Fruit fly (Drosophila melanogaster) whole organism, pupa: ENCODE measurements around the gene vers.

Experiments used
- CG10348 ChIP-seq: fragments of 200-800 bp; sonication (Bioruptor generic); IDR thresholded peaks from 2 replicates; pipeline ENCODE4 v1.3.6; 2022; ENCODE audit warnings: missing biosample characterization, missing genetic modification characterization
- CG12605 ChIP-seq: fragments of 200-800 bp; sonication (Bioruptor generic); IDR thresholded peaks from 2 replicates; pipeline ENCODE4 v1.3.6; 2022; ENCODE audit warnings: missing biosample characterization, missing genetic modification characterization
- CG13204 ChIP-seq: fragments of 200-800 bp; sonication (Bioruptor generic); optimal IDR thresholded peaks from 2 replicates; lab custom pipeline; 2018; ENCODE audit warnings: missing biosample characterization, mild to moderate bottlenecking, missing genetic modification characterization, moderate library complexity
- CG14655 ChIP-seq: fragments of 200-800 bp; sonication (Bioruptor generic); optimal IDR thresholded peaks from 3 replicates; lab custom pipeline; 2017; ENCODE audit warnings: mild to moderate bottlenecking, missing biosample characterization, missing genetic modification reagents, missing genetic modification characterization
- CG15710 ChIP-seq: fragments of 200-800 bp; sonication (Bioruptor generic); optimal IDR thresholded peaks from 2 replicates; lab custom pipeline; 2018; ENCODE audit warnings: missing biosample characterization, mild to moderate bottlenecking, missing genetic modification characterization, moderate library complexity
- CG17806 ChIP-seq: fragments of 200-800 bp; sonication (Bioruptor generic); optimal IDR thresholded peaks from 2 replicates; lab custom pipeline; 2018; ENCODE audit warnings: missing biosample characterization, mild to moderate bottlenecking, missing genetic modification characterization, moderate library complexity
- CG32121 ChIP-seq: fragments of 200-800 bp; sonication (Bioruptor generic); IDR thresholded peaks from 2 replicates; pipeline ENCODE4 v1.3.6; 2022; ENCODE audit warnings: missing biosample characterization, missing genetic modification characterization
- CG34367 ChIP-seq: fragments of 200-800 bp; sonication (Bioruptor generic); optimal IDR thresholded peaks from 2 replicates; lab custom pipeline; 2018; ENCODE audit warnings: missing biosample characterization, mild to moderate bottlenecking, missing genetic modification characterization
- CG4496 ChIP-seq: fragments of 200-800 bp; sonication (Bioruptor generic); IDR thresholded peaks from 3 replicates; pipeline ENCODE4 v1.3.6; 2022; ENCODE audit warnings: missing biosample characterization, missing genetic modification characterization
- CG8159 ChIP-seq: fragments of 200-800 bp; sonication (Bioruptor generic); optimal IDR thresholded peaks from 3 replicates; lab custom pipeline; 2018; ENCODE audit warnings: missing biosample characterization, mild to moderate bottlenecking, missing genetic modification characterization, moderate library complexity
- CG8301 ChIP-seq: fragments of 200-800 bp; sonication (Bioruptor generic); optimal IDR thresholded peaks from 2 replicates; lab custom pipeline; 2018; ENCODE audit warnings: missing biosample characterization, mild to moderate bottlenecking, missing genetic modification characterization
- CG9948 ChIP-seq: fragments of 200-800 bp; sonication (Bioruptor generic); optimal IDR thresholded peaks from 2 replicates; lab custom pipeline; 2018; ENCODE audit warnings: missing biosample characterization, mild to moderate bottlenecking, missing genetic modification characterization, moderate library complexity
- D1 ChIP-seq: fragments of 200-800 bp; sonication (Bioruptor generic); optimal IDR thresholded peaks from 2 replicates; lab custom pipeline; 2018; ENCODE audit warnings: missing biosample characterization, mild to moderate bottlenecking, missing genetic modification characterization, moderate library complexity
- EcR ChIP-seq: fragments of 200-800 bp; sonication (Bioruptor generic); optimal IDR thresholded peaks from 3 replicates; lab custom pipeline; 2019; ENCODE audit warnings: missing biosample characterization, missing genetic modification characterization, mild to moderate bottlenecking, moderate library complexity, missing genetic modification reagents
- Ets98B ChIP-seq: fragments of 200-800 bp; sonication (Bioruptor generic); IDR thresholded peaks from 2 replicates; pipeline ENCODE4 v1.3.6; 2022; ENCODE audit warnings: missing biosample characterization, missing genetic modification characterization
- Pif1A ChIP-seq: fragments of 200-800 bp; sonication (Bioruptor generic); optimal IDR thresholded peaks from 3 replicates; lab custom pipeline; 2016; ENCODE audit warnings: missing biosample characterization, missing genetic modification characterization
- Pif1B ChIP-seq: fragments of 200-800 bp; sonication (Bioruptor generic); optimal IDR thresholded peaks from 3 replicates; lab custom pipeline; 2016; ENCODE audit warnings: missing biosample characterization, missing genetic modification characterization
- Snoo ChIP-seq: fragments of 200-800 bp; sonication (Bioruptor generic); optimal IDR thresholded peaks from 3 replicates; lab custom pipeline; 2017; ENCODE audit warnings: missing biosample characterization, mild to moderate bottlenecking, missing genetic modification characterization, inconsistent platforms
- fd96Ca ChIP-seq: fragments of 200-800 bp; sonication (Bioruptor generic); IDR thresholded peaks from 3 replicates; pipeline ENCODE4 v1.3.6; 2022; ENCODE audit warnings: missing biosample characterization, missing genetic modification characterization
- gl ChIP-seq: fragments of 200-800 bp; sonication (Bioruptor generic); optimal IDR thresholded peaks from 2 replicates; lab custom pipeline; 2018; ENCODE audit warnings: missing biosample characterization, mild to moderate bottlenecking, missing genetic modification characterization
- rn ChIP-seq: fragments of 200-800 bp; sonication (Bioruptor generic); IDR thresholded peaks from 2 replicates; pipeline ENCODE4 v1.3.6; 2022; ENCODE audit warnings: missing biosample characterization, missing genetic modification characterization

vers gene

DNA sequence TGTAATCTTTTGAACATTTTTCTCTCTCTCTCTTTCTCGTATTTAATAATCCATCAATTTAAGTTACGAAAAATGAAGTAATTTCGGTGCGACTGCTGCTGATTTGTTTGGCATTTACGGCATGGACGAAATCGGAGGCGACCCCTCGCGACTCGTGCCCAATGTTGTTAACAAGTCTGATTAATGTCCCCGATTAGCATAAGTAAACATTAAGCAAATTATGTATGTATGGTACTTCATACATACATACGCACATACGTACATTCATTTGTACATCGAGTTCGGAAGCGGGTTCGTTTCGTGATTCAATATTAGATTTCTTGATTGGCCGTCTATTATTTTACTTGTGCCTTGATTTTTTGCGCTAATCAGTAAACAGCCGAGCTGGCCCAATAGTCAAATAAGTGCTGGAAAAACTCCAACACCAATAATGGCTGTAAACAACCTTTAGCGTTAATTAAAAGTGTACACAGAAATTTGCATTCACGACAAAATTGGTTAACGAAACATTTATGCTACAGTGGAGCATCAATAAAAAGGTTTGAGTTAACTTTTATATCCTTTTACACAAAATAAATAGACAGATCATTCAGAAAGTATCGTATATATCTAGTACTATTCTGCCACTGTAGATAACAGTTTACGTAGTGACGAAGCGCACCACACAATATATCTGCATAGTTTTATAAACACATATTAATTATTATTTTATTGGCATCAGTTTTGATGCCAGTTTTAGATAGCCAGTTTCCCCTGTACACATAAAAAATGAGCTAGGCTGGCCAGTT is 24.8 kb upstream of the vers start:
- TF ChIP-seq CG8159 (peak; percentile 24), CG17806 (no peak), Snoo (no peak), D1 (tag; lab: Kevin White, UChicago) (no peak), CG15710 (no peak), CG10348 (GFP tag; lab: Robert Waterston, UW) (0 out of 2 replicates have a peak, but pooled peaks have one; percentile 18), fd96Ca (no peak), Pif1A (GFP tag; lab: Kevin White, UChicago) (no peak), CG13204 (GFP tag; lab: Kevin White, UChicago) (no peak), CG32121 (GFP tag; lab: Robert Waterston, UW) (peak; percentile 44; the same call in 1 of the 2 replicates), CG12605 (GFP tag; lab: Robert Waterston, UW) (no peak), CG14655 (GFP tag; lab: Kevin White, UChicago) (no peak), CG8301 (tag; lab: Kevin White, UChicago) (no peak), Ets98B (GFP tag; lab: Robert Waterston, UW) (0 out of 2 replicates have a peak, but pooled peaks have one; percentile 44), EcR (no peak), rn (GFP tag; lab: Robert Waterston, UW) (no peak), gl (tag; lab: Kevin White, UChicago) (no peak), CG34367 (tag; lab: Kevin White, UChicago) (no peak), CG9948 (no peak), Pif1B (GFP tag; lab: Kevin White, UChicago) (peak; percentile 3), CG4496 (peak; percentile 74)

DNA sequence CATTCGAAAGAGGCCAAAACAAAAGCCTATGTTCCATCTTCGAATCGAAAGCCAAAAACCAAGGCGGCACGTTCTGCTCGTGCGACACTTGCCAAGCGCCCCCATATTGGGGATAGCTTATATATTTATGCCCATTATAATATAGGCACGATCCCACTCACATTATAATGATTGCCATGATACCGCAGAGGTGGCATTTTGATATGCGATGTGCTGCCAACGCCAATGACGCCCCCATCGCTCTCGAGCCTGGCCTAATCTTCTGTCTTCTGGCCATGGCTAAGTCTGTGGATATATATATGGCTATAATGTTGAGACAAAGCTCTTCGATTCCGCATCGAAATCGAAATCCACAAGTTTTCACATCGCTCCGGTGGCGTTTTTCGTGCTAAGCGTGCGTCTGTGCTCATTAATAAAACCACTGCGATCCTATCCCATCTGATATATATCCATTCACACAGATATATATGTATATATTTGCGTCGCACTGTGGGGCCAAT is 23.0 kb upstream of the vers start:
- TF ChIP-seq Snoo (no peak), EcR (peak; percentile 13), CG4496 (0 out of 3 replicates have a peak, but pooled peaks have one; percentile 23)
- TF ChIP-seq, all 21 proteins: peak for 2

DNA sequence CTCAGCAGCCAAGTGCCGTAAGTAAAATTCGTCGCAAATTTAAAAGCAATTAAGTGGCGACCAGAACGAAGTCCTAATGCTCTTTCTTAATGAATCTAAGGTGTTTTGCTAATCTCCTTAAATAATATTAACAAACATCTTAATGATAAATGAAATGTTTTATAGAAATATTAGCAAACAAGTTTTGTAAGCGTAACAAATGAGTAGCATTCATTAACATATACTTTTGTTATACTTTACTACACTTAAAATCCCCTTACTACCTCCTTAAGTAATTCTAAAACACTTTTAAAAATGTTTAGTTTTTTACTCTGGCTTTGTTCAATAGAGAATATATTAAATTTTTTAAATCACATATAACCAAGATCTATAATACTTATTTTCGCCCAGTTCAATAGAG is 19.9 kb upstream of the vers start:
- TF ChIP-seq Snoo (no peak), CG4496 (no peak), CG34367 (tag; lab: Kevin White, UChicago) (no peak), CG12605 (GFP tag; lab: Robert Waterston, UW) (no peak), EcR (no peak), CG17806 (no peak)

DNA sequence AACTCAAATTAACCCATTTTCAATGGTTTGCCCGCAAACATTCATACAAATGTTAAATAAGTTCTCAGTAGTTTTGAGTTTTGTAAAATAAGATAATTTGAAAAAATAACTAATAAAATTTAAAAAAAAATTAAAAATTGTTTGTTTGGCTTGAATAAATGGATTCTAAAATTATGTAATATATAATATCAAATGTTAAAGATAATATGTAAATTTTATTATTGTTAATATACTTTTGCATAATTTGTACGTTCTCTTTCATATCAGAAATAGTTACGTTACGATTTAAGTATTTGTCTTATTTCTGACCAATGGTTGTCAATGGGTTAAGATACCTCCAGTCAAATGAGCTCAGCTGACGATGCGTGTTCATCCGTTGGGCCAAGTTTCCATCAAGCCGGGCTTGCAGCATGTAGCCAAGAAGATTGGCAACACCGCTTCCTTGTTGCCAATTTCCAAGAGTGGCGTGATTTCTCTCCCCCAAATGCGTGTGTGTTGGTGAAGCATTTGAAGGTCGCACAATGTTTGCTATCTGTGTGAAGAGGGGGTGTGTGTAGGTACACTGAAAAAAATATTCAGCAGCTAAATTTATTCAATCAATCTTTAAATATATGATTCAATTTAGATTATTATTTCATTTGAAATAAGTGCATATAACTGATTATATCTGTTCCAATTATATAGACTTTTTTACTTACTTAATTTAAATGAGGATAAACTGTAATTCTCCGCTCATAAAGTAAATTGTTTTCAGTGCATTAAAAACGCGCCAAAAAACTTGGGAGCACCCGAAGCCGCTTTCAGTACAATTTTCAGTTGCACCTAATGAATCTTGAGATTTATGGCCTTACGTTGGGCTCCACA is 18.9 kb upstream of the vers start:
- TF ChIP-seq CG15710 (peak; percentile 66), fd96Ca (no peak), CG34367 (tag; lab: Kevin White, UChicago) (no peak), CG10348 (GFP tag; lab: Robert Waterston, UW) (no peak), Pif1B (GFP tag; lab: Kevin White, UChicago) (peak; percentile 24), Pif1A (GFP tag; lab: Kevin White, UChicago) (peak; percentile 29), Snoo (peak; percentile 15), CG14655 (GFP tag; lab: Kevin White, UChicago) (peak; percentile 74), CG8301 (tag; lab: Kevin White, UChicago) (peak; percentile 59), CG13204 (GFP tag; lab: Kevin White, UChicago) (no peak), CG4496 (peak; percentile 51; the same call in 2 of the 3 replicates), CG17806 (peak; percentile 46), CG12605 (GFP tag; lab: Robert Waterston, UW) (0 out of 2 replicates have a peak, but pooled peaks have one; percentile 36), Ets98B (GFP tag; lab: Robert Waterston, UW) (peak; percentile 39; the same call in 1 of the 2 replicates), CG9948 (peak; percentile 50), CG32121 (GFP tag; lab: Robert Waterston, UW) (no peak), CG8159 (peak; percentile 74)

DNA sequence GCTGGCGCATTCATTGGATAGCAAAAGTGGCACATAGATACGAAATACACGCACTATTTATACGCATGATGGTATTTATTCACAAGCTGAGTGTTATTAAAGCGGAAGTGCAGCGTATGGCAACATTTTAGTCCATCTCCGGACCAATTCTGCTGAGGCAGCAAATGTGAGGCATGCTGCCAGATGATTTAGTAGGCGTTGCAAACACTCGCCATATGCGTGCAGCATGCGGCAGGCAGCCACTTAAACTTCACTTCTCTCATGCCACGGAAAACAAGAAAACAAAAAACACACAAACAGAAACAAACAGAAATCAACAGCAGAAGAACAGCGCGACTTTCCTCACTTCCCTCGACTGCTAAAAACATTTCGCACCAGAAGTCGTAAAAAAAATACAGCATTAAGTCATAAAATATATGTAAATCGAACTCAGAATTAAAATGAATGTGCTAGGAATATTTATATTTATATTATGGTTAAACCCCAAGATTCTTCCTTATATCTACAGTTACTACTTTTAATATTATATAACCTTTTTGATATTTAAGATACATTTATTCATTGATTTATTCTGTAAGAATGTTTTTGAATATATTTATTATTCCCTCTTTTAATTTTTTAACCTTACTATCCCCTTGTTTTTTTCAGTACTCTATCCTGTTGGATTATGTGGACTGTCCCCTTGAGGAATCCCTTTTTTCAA is 16.4 kb upstream of the vers start:
- TF ChIP-seq CG8301 (tag; lab: Kevin White, UChicago) = no peak
- no peak for TF ChIP-seq EcR
- peak; percentile 37 for TF ChIP-seq CG34367 (tag; lab: Kevin White, UChicago)
- TF ChIP-seq CG15710 = peak; percentile 81
- TF ChIP-seq CG13204 (GFP tag; lab: Kevin White, UChicago) = peak; percentile 27
- no peak for TF ChIP-seq rn (GFP tag; lab: Robert Waterston, UW)
- peak; percentile 71 for TF ChIP-seq CG9948
- TF ChIP-seq CG17806 = peak; percentile 59
- TF ChIP-seq CG4496 = peak; percentile 26; the same call in 2 of the 3 replicates
- 0 out of 3 replicates have a peak, but pooled peaks have one; percentile 6 for TF ChIP-seq fd96Ca
- peak; percentile 8 for TF ChIP-seq Pif1A (GFP tag; lab: Kevin White, UChicago)
- no peak for TF ChIP-seq Pif1B (GFP tag; lab: Kevin White, UChicago)
- TF ChIP-seq gl (tag; lab: Kevin White, UChicago) = peak; percentile 16
- no peak for TF ChIP-seq Ets98B (GFP tag; lab: Robert Waterston, UW)
- peak; percentile 31 for TF ChIP-seq Snoo
- peak; percentile 43 for TF ChIP-seq CG14655 (GFP tag; lab: Kevin White, UChicago)
- TF ChIP-seq CG32121 (GFP tag; lab: Robert Waterston, UW) = no peak
- TF ChIP-seq CG12605 (GFP tag; lab: Robert Waterston, UW) = no peak
- no peak for TF ChIP-seq CG10348 (GFP tag; lab: Robert Waterston, UW)
- peak; percentile 64 for TF ChIP-seq D1 (tag; lab: Kevin White, UChicago)
- TF ChIP-seq CG8159 = peak; percentile 87
